Worm (Caenorhabditis elegans) whole organism, L3 larva: ENCODE measurements around the gene gtf-2H1.

Source experiments
- R02D3.7 ChIP-seq: fragments of 150-350 bp; optimal IDR thresholded peaks from 2 replicates; lab custom pipeline; 2014; ENCODE audit warnings: missing biosample characterization, missing genetic modification characterization
- ama-1 ChIP-seq: fragments of 150-350 bp; optimal IDR thresholded peaks from 2 replicates; lab custom pipeline; 2018
- egl-27 ChIP-seq: sonication (generic microtip); optimal IDR thresholded peaks from 4 replicates; lab custom pipeline; 2017; ENCODE audit warnings: missing biosample characterization, missing genetic modification reagents, missing genetic modification characterization
- elt-1 ChIP-seq: fragments of 150-350 bp; optimal IDR thresholded peaks from 2 replicates; lab custom pipeline; 2014; ENCODE audit warnings: missing biosample characterization, missing genetic modification characterization
- elt-3 ChIP-seq, 3 experiments: fragments of 150-350 bp in 1 of 3; sonication (generic microtip) in 2 of 3; optimal IDR thresholded peaks; 2 replicates in 2 of 3; 4 replicates in 1 of 3; lab custom pipeline; 2014 to 2017; ENCODE audit warnings: missing biosample characterization in 3 of 3, missing genetic modification characterization in 3 of 3
- eor-1 ChIP-seq, 2 experiments: fragments of 150-350 bp; optimal IDR thresholded peaks; 2 replicates each; lab custom pipeline; 2014 to 2018; ENCODE audit warnings: missing biosample characterization in 2 of 2, missing genetic modification characterization in 2 of 2
- fos-1 ChIP-seq: fragments of 150-350 bp; optimal IDR thresholded peaks from 2 replicates; lab custom pipeline; 2014; ENCODE audit warnings: missing biosample characterization, missing genetic modification characterization
- mdl-1 ChIP-seq: fragments of 150-350 bp; optimal IDR thresholded peaks from 2 replicates; lab custom pipeline; 2014; ENCODE audit warnings: missing biosample characterization, missing genetic modification characterization
- nhr-237 ChIP-seq: fragments of 150-350 bp; optimal IDR thresholded peaks from 2 replicates; lab custom pipeline; 2014; ENCODE audit warnings: missing biosample characterization, missing genetic modification characterization
- nhr-25 ChIP-seq: sonication (generic microtip); optimal IDR thresholded peaks from 2 replicates; lab custom pipeline; 2017; ENCODE audit warnings: missing biosample characterization, missing genetic modification characterization
- nhr-77 ChIP-seq: fragments of 150-350 bp; optimal IDR thresholded peaks from 2 replicates; lab custom pipeline; 2014; ENCODE audit warnings: missing biosample characterization, missing genetic modification characterization
- pha-4 ChIP-seq: fragments of 150-350 bp; optimal IDR thresholded peaks from 2 replicates; lab custom pipeline; 2014; ENCODE audit warnings: missing biosample characterization, missing genetic modification reagents, missing genetic modification characterization
- ztf-11 ChIP-seq: fragments of 150-350 bp; optimal IDR thresholded peaks from 2 replicates; lab custom pipeline; 2014; ENCODE audit warnings: missing biosample characterization, missing genetic modification characterization

- TF ChIP-seq elt-1 (tag; lab: Kevin White, UChicago), result no peak
- no peak for TF ChIP-seq fos-1 (tag; lab: Kevin White, UChicago)
- no peak for TF ChIP-seq mdl-1
- TF ChIP-seq elt-3 (tag; optimal IDR thresholded peaks at IDR 0.05; lab: Kevin White, UChicago), result no peak
- TF ChIP-seq nhr-237, result no peak
- no peak for TF ChIP-seq ama-1
- TF ChIP-seq eor-1 (tag; optimal IDR thresholded peaks at IDR 0.05; lab: Kevin White, UChicago), result no peak
- TF ChIP-seq ztf-11 (tag; lab: Kevin White, UChicago), result no peak
- no peak for TF ChIP-seq R02D3.7 (tag; lab: Kevin White, UChicago)
- TF ChIP-seq nhr-77, result no peak
- no peak for TF ChIP-seq pha-4 (tag; lab: Kevin White, UChicago)
- no peak for TF ChIP-seq egl-27 (tag; lab: Kevin White, UChicago)
- TF ChIP-seq nhr-25, result no peak
Observed at ce11 chrIV:183519-183918, 48.1 kb downstream of the gtf-2H1 start.
